Worm (Caenorhabditis elegans) whole organism, mixed stage, embryonic: ENCODE measurements around the gene pyp-1.

ENCODE experiments used
- M03D4.4 ChIP-seq: sonication (generic microtip); optimal IDR thresholded peaks from 2 replicates; lab custom pipeline; 2017; ENCODE audit warnings: mild to moderate bottlenecking, missing genetic modification characterization, missing compliant biosample characterization
- bed-3 ChIP-seq: fragments of 200-800 bp; sonication (Bioruptor generic); optimal IDR thresholded peaks from 3 replicates; lab custom pipeline; 2018; ENCODE audit warnings: mild to moderate bottlenecking, missing genetic modification characterization, moderate library complexity, missing compliant biosample characterization
- blmp-1 ChIP-seq: fragments of 150-350 bp; optimal IDR thresholded peaks from 2 replicates; lab custom pipeline; 2014; ENCODE audit warnings: missing biosample characterization, missing genetic modification characterization
- ceh-39 ChIP-seq: fragments of 150-350 bp; optimal IDR thresholded peaks from 2 replicates; lab custom pipeline; 2014; ENCODE audit warnings: missing biosample characterization, missing genetic modification characterization
- ces-1 ChIP-seq: fragments of 150-350 bp; optimal IDR thresholded peaks from 2 replicates; lab custom pipeline; 2014; ENCODE audit warnings: missing biosample characterization, missing genetic modification reagents, missing genetic modification characterization
- cnd-1 ChIP-seq: fragments of 200-800 bp; sonication (Bioruptor generic); optimal IDR thresholded peaks from 2 replicates; lab custom pipeline; 2018; ENCODE audit warnings: mild to moderate bottlenecking, missing genetic modification characterization, missing compliant biosample characterization
- elt-1 ChIP-seq: sonication (generic microtip); optimal IDR thresholded peaks from 2 replicates; lab custom pipeline; 2017; ENCODE audit warnings: missing genetic modification characterization, mild to moderate bottlenecking, missing compliant biosample characterization, antibody characterized with exemption, moderate library complexity, borderline replicate concordance; ENCODE audit not compliant: insufficient read depth
- flh-1 ChIP-seq: fragments of 200-800 bp; sonication (Bioruptor generic); optimal IDR thresholded peaks from 2 replicates; lab custom pipeline; 2018; ENCODE audit warnings: mild to moderate bottlenecking, missing genetic modification characterization, moderate library complexity, missing compliant biosample characterization
- ham-2 ChIP-seq: fragments of 200-800 bp; sonication (Bioruptor generic); optimal IDR thresholded peaks from 2 replicates; lab custom pipeline; 2018; ENCODE audit warnings: mild to moderate bottlenecking, missing genetic modification characterization, missing compliant biosample characterization
- hlh-1 ChIP-seq: fragments of 150-350 bp; optimal IDR thresholded peaks from 2 replicates; lab custom pipeline; 2014; ENCODE audit warnings: missing biosample characterization, missing genetic modification reagents, missing genetic modification characterization
- lin-13 ChIP-seq: fragments of 150-350 bp; optimal IDR thresholded peaks from 2 replicates; lab custom pipeline; 2014; ENCODE audit warnings: missing biosample characterization, missing genetic modification characterization
- lin-32 ChIP-seq: fragments of 200-800 bp; sonication (Bioruptor generic); optimal IDR thresholded peaks from 2 replicates; lab custom pipeline; 2018; ENCODE audit warnings: mild to moderate bottlenecking, missing genetic modification characterization, missing compliant biosample characterization
- lsy-2 ChIP-seq: fragments of 150-350 bp; optimal IDR thresholded peaks from 2 replicates; lab custom pipeline; 2014; ENCODE audit warnings: missing biosample characterization, missing genetic modification characterization
- mab-5 ChIP-seq: fragments of 150-350 bp; optimal IDR thresholded peaks from 2 replicates; lab custom pipeline; 2014; ENCODE audit warnings: missing biosample characterization, missing genetic modification characterization
- mep-1 ChIP-seq: fragments of 150-350 bp; optimal IDR thresholded peaks from 2 replicates; lab custom pipeline; 2017; ENCODE audit warnings: missing biosample characterization, missing genetic modification reagents, missing genetic modification characterization, inconsistent platforms
- mls-2 ChIP-seq: sonication (generic microtip); optimal IDR thresholded peaks from 2 replicates; lab custom pipeline; 2016; ENCODE audit warnings: mild to moderate bottlenecking, missing genetic modification characterization, moderate library complexity, missing compliant biosample characterization
- nhr-12 ChIP-seq: fragments of 150-350 bp; optimal IDR thresholded peaks from 2 replicates; lab custom pipeline; 2014; ENCODE audit warnings: missing biosample characterization, missing genetic modification characterization
- nhr-2 ChIP-seq: fragments of 150-350 bp; optimal IDR thresholded peaks from 2 replicates; lab custom pipeline; 2014; ENCODE audit warnings: missing biosample characterization, missing genetic modification characterization
- nhr-237 ChIP-seq: fragments of 150-350 bp; optimal IDR thresholded peaks from 2 replicates; lab custom pipeline; 2014; ENCODE audit warnings: missing biosample characterization, missing genetic modification characterization
- nhr-28 ChIP-seq: fragments of 150-350 bp; optimal IDR thresholded peaks from 2 replicates; lab custom pipeline; 2014; ENCODE audit warnings: missing biosample characterization, missing genetic modification characterization
- nhr-76 ChIP-seq: sonication (generic microtip); optimal IDR thresholded peaks from 2 replicates; lab custom pipeline; 2017; ENCODE audit warnings: missing biosample characterization, missing genetic modification characterization
- pha-4 ChIP-seq: fragments of 150-350 bp; optimal IDR thresholded peaks from 2 replicates; lab custom pipeline; 2018; ENCODE audit warnings: missing biosample characterization, missing genetic modification reagents, missing genetic modification characterization
- sem-2 ChIP-seq: fragments of 200-800 bp; sonication (Bioruptor generic); optimal IDR thresholded peaks from 2 replicates; lab custom pipeline; 2018; ENCODE audit warnings: mild to moderate bottlenecking, missing genetic modification characterization, missing compliant biosample characterization
- snpc-4 ChIP-seq: fragments of 150-350 bp; optimal IDR thresholded peaks from 2 replicates; lab custom pipeline; 2014; ENCODE audit warnings: missing biosample characterization, missing genetic modification characterization
- sptf-1 ChIP-seq: sonication (generic microtip); optimal IDR thresholded peaks from 2 replicates; lab custom pipeline; 2017; ENCODE audit warnings: mild to moderate bottlenecking, missing genetic modification characterization, moderate library complexity, missing compliant biosample characterization
- unc-120 ChIP-seq: sonication (generic microtip); optimal IDR thresholded peaks from 2 replicates; lab custom pipeline; 2017; ENCODE audit warnings: missing genetic modification characterization, missing compliant biosample characterization; ENCODE audit not compliant: poor library complexity, severe bottlenecking
- unc-39 ChIP-seq: fragments of 150-350 bp; optimal IDR thresholded peaks from 2 replicates; lab custom pipeline; 2014; ENCODE audit warnings: missing biosample characterization, missing genetic modification characterization
- unc-62 ChIP-seq: fragments of 150-350 bp; optimal IDR thresholded peaks from 2 replicates; lab custom pipeline; 2014; ENCODE audit warnings: missing biosample characterization, missing genetic modification reagents, missing genetic modification characterization
- zip-8 ChIP-seq: fragments of 150-350 bp; optimal IDR thresholded peaks from 2 replicates; lab custom pipeline; 2014; ENCODE audit warnings: missing biosample characterization, missing genetic modification characterization

Gene pyp-1

DNA sequence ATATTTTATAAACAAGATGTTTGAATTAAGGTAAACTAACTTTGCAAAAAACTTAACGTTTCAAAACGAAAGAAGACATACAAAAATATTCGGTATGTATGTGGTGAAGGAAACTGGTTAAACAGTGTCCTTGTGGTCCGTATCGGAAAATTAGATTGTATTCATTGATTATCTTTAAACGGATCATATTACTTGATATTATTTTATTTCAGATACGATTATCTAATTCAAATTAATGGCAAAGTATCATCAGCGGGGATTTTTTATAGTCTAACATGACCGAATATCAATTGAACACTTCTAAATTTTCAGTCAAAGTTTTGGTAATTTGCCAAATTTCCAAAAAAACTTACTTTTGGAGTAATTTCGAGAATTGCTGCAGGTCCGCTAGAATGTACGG lies 8.1 kb upstream of the pyp-1 start, which contains the start of gene C47E12.13:
Gene C47E12.13 (minus strand): TSS at position 101 of the 400 bp plus-strand sequence.
- TF ChIP-seq lin-13 (no peak), hlh-1 (no peak), nhr-12 (tag; lab: Kevin White, UChicago) (no peak), flh-1 (GFP tag; lab: Kevin White, UChicago) (no peak), lin-32 (GFP tag; lab: Kevin White, UChicago) (no peak), ham-2 (GFP tag; lab: Kevin White, UChicago) (no peak)

DNA sequence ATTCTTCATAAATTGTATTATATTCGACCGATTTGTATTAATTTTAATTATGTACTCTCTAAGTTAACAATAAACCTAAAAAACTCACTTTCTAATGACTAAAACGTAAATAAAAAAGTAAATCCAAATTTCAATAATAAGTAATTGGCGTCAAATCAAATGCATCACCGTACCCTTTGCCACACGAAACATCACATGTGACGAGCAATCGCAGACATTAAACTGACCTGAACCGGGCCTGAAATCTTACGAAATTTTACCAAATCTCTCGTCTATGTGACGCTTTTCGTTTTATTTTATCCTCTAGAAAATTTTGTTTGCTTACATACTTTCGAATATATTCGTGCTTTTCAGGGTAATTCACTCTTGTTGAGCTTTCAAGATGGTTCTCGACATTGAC lies 4.6 kb upstream of the pyp-1 start, which contains the start of the genes C47E12.2 and sars-1:
Gene C47E12.2 (minus strand): TSS at position 131 of the 400 bp plus-strand sequence.
Gene sars-1 (plus strand): TSS at position 355 of the 400 bp plus-strand sequence.
- TF ChIP-seq M03D4.4 (tag; lab: Kevin White, UChicago) (no peak), lsy-2 (tag; lab: Kevin White, UChicago) (peak; percentile 90), lin-32 (GFP tag; lab: Kevin White, UChicago) (no peak), zip-8 (no peak), unc-62 (GFP tag; lab: Kevin White, UChicago) (no peak), blmp-1 (tag; lab: Kevin White, UChicago) (no peak), nhr-28 (tag; lab: Kevin White, UChicago) (no peak), sptf-1 (no peak)

DNA sequence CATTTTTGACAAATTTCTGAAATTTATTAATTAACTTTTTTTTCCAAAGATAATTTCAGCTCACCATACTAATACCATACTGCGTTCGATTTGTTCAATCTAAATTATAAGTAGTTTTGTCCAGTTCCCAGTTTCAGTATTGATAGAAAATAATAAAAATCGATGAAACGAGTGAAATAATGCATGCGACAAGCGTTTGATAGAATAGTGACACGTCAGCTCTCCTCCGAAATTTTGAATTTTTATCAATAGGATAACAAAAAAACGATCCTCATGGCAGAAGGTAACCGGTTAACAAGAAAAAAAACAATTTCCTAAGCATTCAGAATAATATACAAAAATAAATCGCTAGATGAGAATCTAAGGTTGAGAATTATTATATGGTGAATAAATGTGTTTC lies 3.0 kb upstream of the pyp-1 start, which contains the start of gene C47E12.3:
Gene C47E12.3 (minus strand): TSS at position 101 of the 400 bp plus-strand sequence.
- TF ChIP-seq elt-1 (no peak), sptf-1 (no peak), mep-1 (tag; lab: Kevin White, UChicago) (no peak), unc-120 (tag; lab: Kevin White, UChicago) (no peak), snpc-4 (tag; lab: Kevin White, UChicago) (no peak), lsy-2 (tag; lab: Kevin White, UChicago) (no peak), cnd-1 (tag; lab: Kevin White, UChicago) (no peak), mls-2 (no peak), nhr-76 (tag; lab: Kevin White, UChicago) (no peak), pha-4 (tag; lab: Kevin White, UChicago) (no peak), M03D4.4 (tag; lab: Kevin White, UChicago) (no peak), mab-5 (no peak), hlh-1 (no peak)
- TF ChIP-seq, all 35 proteins: peak for 0

DNA sequence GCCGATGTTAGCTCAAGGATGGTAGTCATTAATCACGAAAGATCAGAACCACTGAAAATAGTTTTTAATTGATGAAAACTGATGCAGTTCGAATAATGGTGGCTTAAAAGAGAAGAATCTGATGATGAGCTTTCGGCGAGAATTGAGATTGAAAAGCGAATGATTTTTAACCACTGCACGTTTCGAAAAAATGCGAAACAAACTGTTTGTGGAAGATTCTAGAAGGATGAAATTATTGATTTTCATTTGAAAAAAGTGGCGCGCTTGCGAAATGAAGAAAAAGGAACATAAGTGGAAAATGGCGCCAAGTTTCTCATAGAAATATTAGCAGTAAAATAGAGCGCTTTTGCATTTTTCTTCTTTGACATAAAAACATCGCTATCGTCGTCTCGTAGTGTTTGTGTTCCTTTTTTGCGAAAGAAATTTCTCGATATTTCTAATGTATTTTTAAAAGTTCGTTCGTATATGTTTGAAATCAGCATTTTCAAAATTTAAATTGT lies 3.8 kb downstream of the pyp-1 start, which contains the start of gene uba-1:
Gene uba-1 (minus strand): TSS at position 51 of the 500 bp plus-strand sequence.
- TF ChIP-seq elt-1 = no peak
- no peak for TF ChIP-seq nhr-28 (tag; lab: Kevin White, UChicago)
- no peak for TF ChIP-seq snpc-4 (tag; lab: Kevin White, UChicago)
- TF ChIP-seq ham-2 (GFP tag; lab: Kevin White, UChicago) = no peak
- TF ChIP-seq unc-62 (GFP tag; lab: Kevin White, UChicago) = no peak
- TF ChIP-seq cnd-1 (tag; lab: Kevin White, UChicago) = no peak
- TF ChIP-seq bed-3 (GFP tag; lab: Kevin White, UChicago) = no peak
- TF ChIP-seq blmp-1 (tag; lab: Kevin White, UChicago) = no peak
- no peak for TF ChIP-seq mab-5
- TF ChIP-seq unc-39 (tag; lab: Kevin White, UChicago) = no peak
- TF ChIP-seq ces-1 (GFP tag; lab: Kevin White, UChicago) = no peak
- TF ChIP-seq ceh-39 = no peak

DNA sequence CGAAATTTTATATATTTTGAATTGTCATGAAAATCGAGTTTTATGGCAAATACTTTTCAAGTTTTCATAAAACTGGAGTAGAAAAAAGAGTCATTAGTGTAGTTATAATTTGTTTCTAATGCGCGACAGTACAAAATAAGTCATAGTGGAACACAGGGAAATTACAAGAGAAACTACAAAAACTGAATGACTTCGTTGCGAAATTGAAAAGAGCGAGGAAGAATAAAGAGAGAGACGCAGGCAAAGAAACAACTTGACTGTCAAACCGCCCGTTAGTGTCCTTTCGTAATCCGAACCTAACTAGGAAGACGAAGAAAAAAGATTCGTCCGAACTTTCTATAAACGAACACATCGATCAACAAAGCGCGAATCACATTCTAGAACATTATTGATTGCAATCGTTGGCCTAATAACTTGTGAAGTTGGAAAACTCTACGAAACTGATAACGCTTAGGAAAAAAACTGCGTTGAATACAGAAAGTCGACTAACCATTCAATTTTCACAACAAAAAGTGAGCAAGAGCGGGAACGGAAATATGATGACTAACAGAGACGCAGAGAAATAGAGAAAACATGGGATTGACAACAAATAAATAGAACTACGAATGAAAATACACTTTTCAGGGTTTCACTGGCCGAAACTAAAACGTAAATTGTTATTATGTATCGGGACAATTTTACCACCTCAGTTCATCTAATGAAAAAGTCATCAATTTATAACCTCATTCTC lies 5.2 kb downstream of the pyp-1 start:
- TF ChIP-seq nhr-237 (tag; lab: Kevin White, UChicago) = no peak
- no peak for TF ChIP-seq hlh-1
- TF ChIP-seq elt-1 = no peak
- TF ChIP-seq nhr-76 (tag; lab: Kevin White, UChicago) = no peak
- TF ChIP-seq, all 35 proteins: peak for 0

DNA sequence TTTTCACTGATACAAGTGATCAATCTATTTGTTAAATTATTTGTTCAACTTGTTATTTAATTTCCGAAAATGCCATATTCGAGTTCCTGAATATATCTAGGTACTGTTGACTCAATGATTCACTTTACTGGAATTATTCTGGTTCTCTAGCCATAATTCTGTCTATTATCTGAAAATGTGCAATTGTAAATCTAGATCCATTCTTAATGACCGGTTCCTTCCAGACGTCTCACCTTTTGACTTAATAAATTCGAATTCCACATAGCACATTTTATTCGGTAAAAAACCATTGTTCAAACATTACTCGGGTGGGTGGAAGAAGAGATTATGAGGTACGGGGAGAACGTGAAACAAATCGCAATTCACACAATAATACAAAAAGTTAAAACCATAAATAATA lies 9.3 kb downstream of the pyp-1 start:
- TF ChIP-seq nhr-12 (tag; lab: Kevin White, UChicago) (no peak), flh-1 (GFP tag; lab: Kevin White, UChicago) (no peak), lsy-2 (tag; lab: Kevin White, UChicago) (no peak), nhr-237 (tag; lab: Kevin White, UChicago) (no peak), hlh-1 (no peak), bed-3 (GFP tag; lab: Kevin White, UChicago) (no peak), unc-120 (tag; lab: Kevin White, UChicago) (no peak), lin-13 (no peak), sem-2 (GFP tag; lab: Kevin White, UChicago) (no peak), pha-4 (tag; lab: Kevin White, UChicago) (no peak), nhr-2 (no peak)
